Worm (Caenorhabditis elegans) whole organism, L4 larva: ENCODE measurements around the gene F54C9.14.
A peak's percentile ranks its signal among the peaks of the same experiment; 100 is the strongest.

Experiments used
- F26F4.8 ChIP-seq: fragments of 200-800 bp; sonication (Bioruptor generic); conservative IDR thresholded peaks from 2 replicates; pipeline ENCODE4 v1.3.6; 2022; ENCODE audit warnings: missing genetic modification characterization, missing compliant biosample characterization
- F49E8.2 ChIP-seq: sonication (generic microtip); optimal IDR thresholded peaks from 2 replicates; lab custom pipeline; 2016; ENCODE audit warnings: missing compliant biosample characterization, mild to moderate bottlenecking, missing genetic modification characterization, borderline replicate concordance
- T26A8.4 ChIP-seq: fragments of 200-800 bp; sonication (Bioruptor generic); IDR thresholded peaks from 2 replicates; pipeline ENCODE4 v1.3.6; 2022; ENCODE audit warnings: missing genetic modification characterization, missing compliant biosample characterization
- Y48G9A.11 ChIP-seq: fragments of 200-800 bp; sonication (Bioruptor generic); IDR thresholded peaks from 2 replicates; pipeline ENCODE4 v1.3.6; 2022; ENCODE audit warnings: missing genetic modification reagents, missing genetic modification characterization, missing compliant biosample characterization
- Y75B8A.6 ChIP-seq: fragments of 200-800 bp; sonication (Bioruptor generic); IDR thresholded peaks from 2 replicates; pipeline ENCODE4 v1.3.6; 2022; ENCODE audit warnings: missing genetic modification reagents, missing genetic modification characterization, missing compliant biosample characterization
- ZK337.2 ChIP-seq: fragments of 200-800 bp; sonication (Bioruptor generic); IDR thresholded peaks from 2 replicates; pipeline ENCODE4 v1.3.6; 2022; ENCODE audit warnings: missing genetic modification reagents, missing genetic modification characterization, missing compliant biosample characterization
- aha-1 ChIP-seq: fragments of 150-350 bp; peaks from one replicate; lab custom pipeline; 2014; ENCODE audit warnings: missing biosample characterization, missing genetic modification characterization
- aly-2 ChIP-seq: sonication (generic microtip); optimal IDR thresholded peaks from 2 replicates; lab custom pipeline; 2018; ENCODE audit warnings: missing biosample characterization, missing genetic modification characterization
- ama-1 ChIP-seq: fragments of 150-350 bp; optimal IDR thresholded peaks from 2 replicates; lab custom pipeline; 2014; ENCODE audit warnings: inconsistent platforms, mixed read lengths
- arid-1 ChIP-seq: fragments of 200-800 bp; sonication (Bioruptor generic); conservative IDR thresholded peaks from 2 replicates; pipeline ENCODE4 v1.3.6; 2022; ENCODE audit warnings: missing genetic modification reagents, missing genetic modification characterization, missing compliant biosample characterization
- ceh-62 ChIP-seq: sonication (generic microtip); optimal IDR thresholded peaks from 2 replicates; lab custom pipeline; 2017; ENCODE audit warnings: missing biosample characterization, missing genetic modification characterization
- ces-1 ChIP-seq: fragments of 150-350 bp; sonication (generic microtip); optimal IDR thresholded peaks from 4 replicates; lab custom pipeline; 2014; ENCODE audit warnings: missing biosample characterization, missing genetic modification reagents, missing genetic modification characterization
- ctbp-1 ChIP-seq: fragments of 200-800 bp; sonication (Bioruptor generic); IDR thresholded peaks from 2 replicates; pipeline ENCODE4 v1.3.6; 2022; ENCODE audit warnings: missing genetic modification reagents, missing genetic modification characterization, missing compliant biosample characterization
- daf-16 ChIP-seq, 3 experiments: sonication (generic microtip); optimal IDR thresholded peaks; 2 replicates each; lab custom pipeline; 2016 to 2017; ENCODE audit warnings: missing genetic modification characterization in 3 of 3, missing genetic modification reagents in 3 of 3, mild to moderate bottlenecking in 2 of 3, missing compliant biosample characterization in 2 of 3, missing biosample characterization in 1 of 3, moderate library complexity in 1 of 3
- egl-27 ChIP-seq: sonication (generic microtip); optimal IDR thresholded peaks from 3 replicates; lab custom pipeline; 2017; ENCODE audit warnings: missing biosample characterization, missing genetic modification reagents, missing genetic modification characterization
- fkh-10 ChIP-seq: fragments of 150-350 bp; optimal IDR thresholded peaks from 2 replicates; lab custom pipeline; 2014; ENCODE audit warnings: missing biosample characterization, missing genetic modification reagents, missing genetic modification characterization
- hif-1 ChIP-seq, 2 experiments: sonication (generic microtip); optimal IDR thresholded peaks; 2 replicates each; lab custom pipeline; 2016 to 2017; ENCODE audit warnings: missing compliant biosample characterization in 2 of 2, missing genetic modification characterization in 2 of 2, missing genetic modification reagents in 2 of 2, missing genotype in 2 of 2, mild to moderate bottlenecking in 1 of 2
- hlh-30 ChIP-seq: sonication (generic microtip); optimal IDR thresholded peaks from 2 replicates; lab custom pipeline; 2017; ENCODE audit warnings: antibody characterized with exemption, mild to moderate bottlenecking, missing genetic modification characterization, missing compliant biosample characterization; ENCODE audit not compliant: insufficient read depth
- lin-1 ChIP-seq: fragments of 200-800 bp; sonication (Bioruptor generic); IDR thresholded peaks from 2 replicates; pipeline ENCODE4 v1.3.6; 2022; ENCODE audit warnings: missing genetic modification reagents, missing genetic modification characterization, missing compliant biosample characterization
- lin-13 ChIP-seq: fragments of 150-350 bp; optimal IDR thresholded peaks from 2 replicates; lab custom pipeline; 2014; ENCODE audit warnings: missing biosample characterization, missing genetic modification reagents, missing genetic modification characterization
- lin-29 ChIP-seq: fragments of 200-800 bp; sonication (Bioruptor generic); IDR thresholded peaks from 2 replicates; pipeline ENCODE4 v1.3.6; 2022; ENCODE audit warnings: missing genetic modification reagents, missing genetic modification characterization, missing compliant biosample characterization
- lin-39 ChIP-seq: fragments of 150-350 bp; optimal IDR thresholded peaks from 2 replicates; lab custom pipeline; 2014; ENCODE audit warnings: missing biosample characterization, missing genetic modification reagents, missing genetic modification characterization
- lsy-2 ChIP-seq, 2 experiments: fragments of 150-350 bp in 1 of 2; sonication (generic microtip) in 1 of 2; optimal IDR thresholded peaks; 2 replicates each; lab custom pipeline; 2014 to 2017; ENCODE audit warnings: missing biosample characterization in 2 of 2, missing genetic modification characterization in 2 of 2
- madf-5 ChIP-seq, 2 experiments: fragments of 200-800 bp; sonication (Bioruptor generic); IDR thresholded peaks; 2 replicates each; pipeline ENCODE4 v1.3.6; 2022; ENCODE audit warnings: missing compliant biosample characterization in 2 of 2, missing genetic modification characterization in 2 of 2
- mxl-2 ChIP-seq: fragments of 200-800 bp; sonication (Bioruptor generic); conservative IDR thresholded peaks from 2 replicates; pipeline ENCODE4 v1.3.6; 2022; ENCODE audit warnings: missing genetic modification reagents, missing genetic modification characterization, missing compliant biosample characterization
- nhr-10 ChIP-seq: fragments of 150-350 bp; optimal IDR thresholded peaks from 2 replicates; lab custom pipeline; 2014; ENCODE audit warnings: missing biosample characterization, missing genetic modification characterization
- nhr-11 ChIP-seq: fragments of 150-350 bp; optimal IDR thresholded peaks from 2 replicates; lab custom pipeline; 2014; ENCODE audit warnings: missing biosample characterization, missing genetic modification characterization
- nhr-111 ChIP-seq: fragments of 200-800 bp; sonication (Bioruptor generic); optimal IDR thresholded peaks from 2 replicates; lab custom pipeline; 2018; ENCODE audit warnings: mild to moderate bottlenecking, missing genetic modification characterization, missing compliant biosample characterization
- nhr-237 ChIP-seq: sonication (generic microtip); optimal IDR thresholded peaks from 2 replicates; lab custom pipeline; 2017; ENCODE audit warnings: missing biosample characterization, missing genetic modification characterization
- nhr-76 ChIP-seq: fragments of 150-350 bp; optimal IDR thresholded peaks from 2 replicates; lab custom pipeline; 2014; ENCODE audit warnings: missing biosample characterization, missing genetic modification characterization
- rbr-2 ChIP-seq: sonication (generic microtip); optimal IDR thresholded peaks from 2 replicates; lab custom pipeline; 2016; ENCODE audit warnings: missing genotype, missing genetic modification characterization, missing compliant biosample characterization
- spr-1 ChIP-seq: sonication (generic microtip); optimal IDR thresholded peaks from 2 replicates; lab custom pipeline; 2016; ENCODE audit warnings: mild to moderate bottlenecking, missing genetic modification characterization, missing compliant biosample characterization
- unc-130 ChIP-seq: sonication (generic microtip); optimal IDR thresholded peaks from 2 replicates; lab custom pipeline; 2016; ENCODE audit warnings: missing genetic modification reagents, missing genetic modification characterization, missing compliant biosample characterization
- vab-7 ChIP-seq: fragments of 200-800 bp; sonication (Bioruptor generic); IDR thresholded peaks from 2 replicates; pipeline ENCODE4 v1.3.6; 2022; ENCODE audit warnings: missing genetic modification reagents, missing genetic modification characterization, missing compliant biosample characterization
- ztf-11 ChIP-seq: fragments of 150-350 bp; optimal IDR thresholded peaks from 2 replicates; lab custom pipeline; 2014; ENCODE audit warnings: missing biosample characterization, missing genetic modification characterization
- ztf-7 ChIP-seq: fragments of 150-350 bp; optimal IDR thresholded peaks from 2 replicates; lab custom pipeline; 2014; ENCODE audit warnings: missing biosample characterization, missing genetic modification characterization

Gene F54C9.14

ce11 chrII:8546975-8547374, 15.1 kb upstream of the F54C9.14 start (continued):
- TF ChIP-seq nhr-111 (GFP tag; lab: Kevin White, UChicago) (peak; percentile 89), lsy-2 (tag; optimal IDR thresholded peaks at IDR 0.05; lab: Kevin White, UChicago) (no peak), nhr-10 (no peak), mxl-2 (GFP tag; lab: Robert Waterston, UW) (0 out of 2 replicates have a peak, but pooled peaks have one; percentile 65), ZK337.2 (peak; percentile 79; the same call in 1 of the 2 replicates), nhr-237 (no peak), hlh-30 (tag; lab: Kevin White, UChicago) (peak; percentile 74), T26A8.4 (GFP tag; lab: Robert Waterston, UW) (no peak; the same call in 1 of the 2 replicates), nhr-76 (tag; lab: Kevin White, UChicago) (no peak), hif-1 (tag; optimal IDR thresholded peaks at IDR 0.05; lab: Kevin White, UChicago) (peak in 1 of 2 experiments; percentile 5)

- TF ChIP-seq F49E8.2 (tag; lab: Kevin White, UChicago), result no peak
- TF ChIP-seq vab-7 (GFP tag; lab: Robert Waterston, UW), result no peak
- peak; percentile 56 for TF ChIP-seq fkh-10 (GFP tag; lab: Kevin White, UChicago)
- no peak for TF ChIP-seq F26F4.8 (GFP tag; lab: Robert Waterston, UW)
- peak; percentile 20 for TF ChIP-seq ces-1 (GFP tag; lab: Kevin White, UChicago)
Observed at ce11 chrII:8551100-8551499, 11.0 kb upstream of the F54C9.14 start.

- TF ChIP-seq madf-5 (GFP tag; IDR thresholded peaks at IDR 0.05; lab: Robert Waterston, UW) (no peak), aha-1 (no peak), lin-13 (GFP tag; lab: Kevin White, UChicago) (no peak), Y75B8A.6 (GFP tag; lab: Robert Waterston, UW) (no peak), rbr-2 (tag; lab: Kevin White, UChicago) (no peak), nhr-11 (no peak), daf-16 (GFP tag; optimal IDR thresholded peaks at IDR 0.05; lab: Kevin White, UChicago) (no peak), daf-16 (tag; optimal IDR thresholded peaks at IDR 0.05; lab: Kevin White, UChicago) (no peak), lin-39 (tag; lab: Kevin White, UChicago) (no peak), unc-130 (GFP tag; lab: Kevin White, UChicago) (no peak), lin-1 (no peak), arid-1 (GFP tag; lab: Robert Waterston, UW) (no peak), ztf-11 (tag; lab: Kevin White, UChicago) (no peak), egl-27 (tag; lab: Kevin White, UChicago) (no peak), nhr-111 (GFP tag; lab: Kevin White, UChicago) (no peak), ctbp-1 (no peak), ztf-7 (no peak), ceh-62 (tag; lab: Kevin White, UChicago) (no peak), spr-1 (no peak)
Observed at ce11 chrII:8554568-8554967, 7.5 kb upstream of the F54C9.14 start.

- TF ChIP-seq nhr-10, result no peak
- no peak for TF ChIP-seq fkh-10 (GFP tag; lab: Kevin White, UChicago)
- no peak for TF ChIP-seq ceh-62 (tag; lab: Kevin White, UChicago)
- TF ChIP-seq aly-2 (tag; lab: Kevin White, UChicago), result no peak
Observed at ce11 chrII:8556166-8556565, 5.9 kb upstream of the F54C9.14 start, which contains the start of gene glb-27. glb-27 (minus strand) TSS chrII:8556266.

- TF ChIP-seq ama-1 (lab: Kevin White, UChicago) (peak; percentile 31), egl-27 (tag; lab: Kevin White, UChicago) (no peak), lsy-2 (tag; optimal IDR thresholded peaks at IDR 0.05; lab: Kevin White, UChicago) (peak in 1 of 2 experiments; percentile 34), Y48G9A.11 (GFP tag; lab: Robert Waterston, UW) (no peak), lin-39 (tag; lab: Kevin White, UChicago) (no peak), lin-29 (no peak), ces-1 (GFP tag; lab: Kevin White, UChicago) (peak; percentile 82), fkh-10 (GFP tag; lab: Kevin White, UChicago) (peak; percentile 99)
Observed at ce11 chrII:8559188-8559587, 2.9 kb upstream of the F54C9.14 start.
